Worm (Caenorhabditis elegans): ENCODE data around the gene T13B5.9.

Gene T13B5.9

ce11 chrII:1084899-1085298 lies 19.4 kb downstream of the T13B5.9 start (continued):
- TF ChIP-seq nhr-6 (tag; optimal IDR thresholded peaks at IDR 0.05) = no peak

- TF ChIP-seq jun-1 (tag; optimal IDR thresholded peaks at IDR 0.05) (no peak), dpl-1 (GFP tag; optimal IDR thresholded peaks at IDR 0.05) (no peak), madf-9 (GFP tag; conservative IDR thresholded peaks at IDR 0.05) (no peak), R02D3.7 (tag; optimal IDR thresholded peaks at IDR 0.05) (no peak), nhr-6 (tag; optimal IDR thresholded peaks at IDR 0.05) (no peak), arid-1 (GFP tag; conservative IDR thresholded peaks at IDR 0.05) (no peak), nhr-41 (GFP tag; IDR thresholded peaks at IDR 0.05) (no peak), rbr-2 (tag; optimal IDR thresholded peaks at IDR 0.05) (no peak)
These were observed 21.4 kb downstream of the T13B5.9 start, which contains the start of gene K02E7.1 for ce11 chrII:1082859-1083258. TSS of gene K02E7.1 (plus strand) at chrII:1083159.

ce11 chrII:1075424-1075823 lies 28.9 kb downstream of the T13B5.9 start, which contains the start of gene K02E7.11:
TSS of gene K02E7.11 (minus strand) at chrII:1075524.
- TF ChIP-seq zfp-2 (tag; optimal IDR thresholded peaks at IDR 0.05) (peak; percentile 33), ctbp-1 (GFP tag; IDR thresholded peaks at IDR 0.05) (no peak)

ce11 chrII:1072106-1072505 lies 32.2 kb downstream of the T13B5.9 start, which contains the start of gene K02E7.4:
TSS of gene K02E7.4 (plus strand) at chrII:1072406.
- no peak for TF ChIP-seq arid-1 (GFP tag; conservative IDR thresholded peaks at IDR 0.05)
- TF ChIP-seq F49E8.2 (tag; optimal IDR thresholded peaks at IDR 0.05; ENCODE audit: borderline replicate concordance) = no peak
- no peak for TF ChIP-seq hlh-11 (tag; optimal IDR thresholded peaks at IDR 0.05)
- no peak for TF ChIP-seq nhr-28 (tag; optimal IDR thresholded peaks at IDR 0.05)
- TF ChIP-seq R02D3.7 (tag; optimal IDR thresholded peaks at IDR 0.05) = no peak
- TF ChIP-seq nhr-6 (tag; optimal IDR thresholded peaks at IDR 0.05) = no peak
- TF ChIP-seq daf-12 (tag; optimal IDR thresholded peaks at IDR 0.05) = no peak
- TF ChIP-seq nhr-25 (tag; optimal IDR thresholded peaks at IDR 0.05; ENCODE audit: borderline replicate concordance, insufficient read depth) = no peak
- TF ChIP-seq F44E2.7 (GFP tag; IDR thresholded peaks at IDR 0.05) = no peak
- TF ChIP-seq nhr-102 (tag; optimal IDR thresholded peaks at IDR 0.05) = no peak
- TF ChIP-seq lsy-2 (tag; optimal IDR thresholded peaks at IDR 0.05) = no peak
- no peak for TF ChIP-seq tra-1 (GFP tag; IDR thresholded peaks at IDR 0.05)
- no peak for TF ChIP-seq fkh-10 (GFP tag; optimal IDR thresholded peaks at IDR 0.05)
- no peak for TF ChIP-seq lin-39 (tag; optimal IDR thresholded peaks at IDR 0.05)

- no peak for TF ChIP-seq nhr-111 (GFP tag; optimal IDR thresholded peaks at IDR 0.05)
- TF ChIP-seq ceh-28 (tag; optimal IDR thresholded peaks at IDR 0.05) = no peak
- TF ChIP-seq unc-62 (GFP tag; optimal IDR thresholded peaks at IDR 0.05 in 1 of 2) = no peak
- TF ChIP-seq unc-62 (tag; optimal IDR thresholded peaks at IDR 0.05) = no peak
- no peak for TF ChIP-seq dve-1 (tag; optimal IDR thresholded peaks at IDR 0.05; ENCODE audit: insufficient read depth)
- TF ChIP-seq mxl-3 (GFP tag; optimal IDR thresholded peaks at IDR 0.05) = no peak
- TF ChIP-seq saeg-2 (GFP tag; IDR thresholded peaks at IDR 0.05) = no peak
- no peak for TF ChIP-seq hlh-30 (tag; optimal IDR thresholded peaks at IDR 0.05; ENCODE audit: insufficient read depth)
- TF ChIP-seq F49E8.2 (tag; optimal IDR thresholded peaks at IDR 0.05; ENCODE audit: borderline replicate concordance) = no peak
- no peak for TF ChIP-seq unc-39 (tag; optimal IDR thresholded peaks at IDR 0.05)
- no peak for TF ChIP-seq unc-130 (GFP tag; optimal IDR thresholded peaks at IDR 0.05)
- no peak for TF ChIP-seq lir-3 (tag; optimal IDR thresholded peaks at IDR 0.05)
These were observed 32.9 kb downstream of the T13B5.9 start for ce11 chrII:1071432-1071831.

ce11 chrII:1070875-1071274 lies 33.4 kb downstream of the T13B5.9 start, which contains the start of gene K02E7.12:
TSS of gene K02E7.12 (plus strand) at chrII:1071175.
- TF ChIP-seq egl-27 (tag; optimal IDR thresholded peaks at IDR 0.05) (no peak), unc-62 (GFP tag; optimal IDR thresholded peaks at IDR 0.05 in 1 of 2) (no peak), unc-62 (tag; optimal IDR thresholded peaks at IDR 0.05) (no peak), zfp-2 (tag; optimal IDR thresholded peaks at IDR 0.05) (no peak), daf-19 (GFP tag; conservative IDR thresholded peaks at IDR 0.05) (no peak)
